Worm (Caenorhabditis elegans): ENCODE data around the gene K09A9.8.

ce11 chrX:15627814-15628213, 30.8 kb upstream of the K09A9.8 start:
- TF ChIP-seq lin-39 (tag; optimal IDR thresholded peaks at IDR 0.05) = no peak
- TF ChIP-seq aly-2 (tag; optimal IDR thresholded peaks at IDR 0.05) = no peak
- peak; percentile 37 for TF ChIP-seq nhr-25 (tag; optimal IDR thresholded peaks at IDR 0.05)
- TF ChIP-seq nhr-237 (tag; optimal IDR thresholded peaks at IDR 0.05) = no peak

Data from whole organism, L2 larva.